Comparison of ENCODE assay signal across 1 fruit fly cellular context in the genomic region with DNA sequence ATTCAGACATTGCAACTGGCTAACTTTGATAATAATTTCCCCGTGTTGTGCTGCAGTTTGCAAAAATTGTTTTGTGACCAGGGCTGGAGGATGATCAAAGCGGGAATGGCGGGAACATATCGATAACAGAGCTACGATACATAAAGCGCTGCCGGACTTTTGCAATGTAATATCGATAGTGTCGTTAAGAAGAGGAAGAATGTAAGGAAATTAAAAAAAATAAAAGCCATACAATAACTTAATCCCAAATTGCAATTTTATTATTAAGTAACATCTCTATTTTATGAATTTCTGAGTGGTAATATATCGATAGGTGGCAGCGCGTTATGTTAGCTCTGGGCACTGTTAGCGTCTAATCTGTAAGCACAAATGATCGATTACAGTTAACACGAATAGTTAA.
TF ChIP-seq lines count a peak whose summit lies in the region.

A gene (minus strand): TSS at position 115 of the 400 bp plus-strand sequence.

TF ChIP-seq in whole organism, embryonic, 481 proteins besides CTCF, POLR2A, EP300 and RAD21 (continued from another document):
- TF ChIP-seq CG11696 (GFP tag; IDR thresholded peaks at IDR 0.05; lab: Robert Waterston, UW) (no peak), CG4820 (GFP tag; optimal IDR thresholded peaks at IDR 0.05; lab: Kevin White, UChicago) (peak; percentile 1), mld (GFP tag; IDR thresholded peaks at IDR 0.05; lab: Robert Waterston, UW; ENCODE audit: partially characterized antibody) (peak; percentile 51; the same call in 1 of the 3 replicates), CG9932 (GFP tag; IDR thresholded peaks at IDR 0.05; lab: Robert Waterston, UW) (peak; percentile 80), CG12942 (GFP tag; optimal IDR thresholded peaks at IDR 0.05; lab: Kevin White, UChicago) (peak; percentile 20), pho (GFP tag; optimal IDR thresholded peaks at IDR 0.05; lab: Kevin White, UChicago) (peak; percentile 67), CG3995 (GFP tag; optimal IDR thresholded peaks at IDR 0.05; lab: Kevin White, UChicago) (peak; percentile 1), CG14441 (GFP tag; IDR thresholded peaks at IDR 0.05; lab: Robert Waterston, UW) (0 out of 2 replicates have a peak, but pooled peaks have one; percentile 24), ewg (GFP tag; optimal IDR thresholded peaks at IDR 0.05; lab: Kevin White, UChicago) (no peak), CG17829 (tag; optimal IDR thresholded peaks at IDR 0.05; lab: Kevin White, UChicago) (peak; percentile 53), CoRest (tag; optimal IDR thresholded peaks at IDR 0.05; lab: Kevin White, UChicago) (peak; percentile 72), CG10654 (GFP tag; optimal IDR thresholded peaks at IDR 0.05; lab: Kevin White, UChicago) (peak; percentile 14), sob (GFP tag; IDR thresholded peaks at IDR 0.05; lab: Robert Waterston, UW) (peak; percentile 70), ato (GFP tag; IDR thresholded peaks at IDR 0.05; lab: Robert Waterston, UW; ENCODE audit: partially characterized antibody) (peak; percentile 81), Hr3 (GFP tag; optimal IDR thresholded peaks at IDR 0.05; lab: Kevin White, UChicago) (peak; percentile 28), nmo (GFP tag; optimal IDR thresholded peaks at IDR 0.05; lab: Kevin White, UChicago) (peak; percentile 77), toy (GFP tag; IDR thresholded peaks at IDR 0.05; lab: Robert Waterston, UW) (no peak), CG12391 (tag; optimal IDR thresholded peaks at IDR 0.05; lab: Kevin White, UChicago) (peak; percentile 77), Nf-YC (tag; optimal IDR thresholded peaks at IDR 0.05; lab: Kevin White, UChicago) (peak; percentile 10), CG2712 (tag; optimal IDR thresholded peaks at IDR 0.05; lab: Kevin White, UChicago) (peak; percentile 60), CG6272 (GFP tag; IDR thresholded peaks at IDR 0.05; lab: Robert Waterston, UW) (0 out of 2 replicates have a peak, but pooled peaks have one; percentile 25), Hsf (GFP tag; optimal IDR thresholded peaks at IDR 0.05; lab: Kevin White, UChicago) (peak; percentile 52), knrl (GFP tag; IDR thresholded peaks at IDR 0.05; lab: Robert Waterston, UW; ENCODE audit: partially characterized antibody) (peak; percentile 98), CG5245 (GFP tag; optimal IDR thresholded peaks at IDR 0.05; lab: Kevin White, UChicago) (peak; percentile 12), Scr (GFP tag; IDR thresholded peaks at IDR 0.05; lab: Robert Waterston, UW; ENCODE audit: partially characterized antibody) (peak; percentile 97), CG15696 (tag; optimal IDR thresholded peaks at IDR 0.05; lab: Kevin White, UChicago) (peak; percentile 1), gem (tag; optimal IDR thresholded peaks at IDR 0.05; lab: Kevin White, UChicago) (peak; percentile 46), dm (GFP tag; optimal IDR thresholded peaks at IDR 0.05; lab: Kevin White, UChicago) (peak; percentile 22), gro (GFP tag; optimal IDR thresholded peaks at IDR 0.05; lab: Kevin White, UChicago) (peak; percentile 64), NC2β (GFP tag; optimal IDR thresholded peaks at IDR 0.05; lab: Kevin White, UChicago) (peak; percentile 55), CG6791 (GFP tag; IDR thresholded peaks at IDR 0.05; lab: Robert Waterston, UW; ENCODE audit: partially characterized antibody) (peak; percentile 94), dysf (GFP tag; IDR thresholded peaks at IDR 0.05; lab: Robert Waterston, UW) (no peak), insv (GFP tag; optimal IDR thresholded peaks at IDR 0.05; lab: Kevin White, UChicago) (peak in 1 of 2 experiments; percentile 54), zen (tag; optimal IDR thresholded peaks at IDR 0.05; lab: Kevin White, UChicago) (peak; percentile 50), ro (GFP tag; IDR thresholded peaks at IDR 0.05; lab: Robert Waterston, UW) (no peak), Ets97D (GFP tag; optimal IDR thresholded peaks at IDR 0.05; lab: Kevin White, UChicago) (peak; percentile 90), row (GFP tag; IDR thresholded peaks at IDR 0.05; lab: Robert Waterston, UW) (no peak; the same call in 1 of the 3 replicates), CG2129 (GFP tag; IDR thresholded peaks at IDR 0.05; lab: Robert Waterston, UW; ENCODE audit: partially characterized antibody) (peak; percentile 97), bab2 (GFP tag; optimal IDR thresholded peaks at IDR 0.05; lab: Kevin White, UChicago) (peak; percentile 38), E2f1 (GFP tag; IDR thresholded peaks at IDR 0.05; lab: Robert Waterston, UW) (peak; percentile 98), CG6689 (GFP tag; IDR thresholded peaks at IDR 0.05; lab: Robert Waterston, UW) (peak; percentile 34; the same call in 1 of the 2 replicates), Pdp1 (GFP tag; optimal IDR thresholded peaks at IDR 0.05; lab: Kevin White, UChicago) (peak in 1 of 2 experiments; percentile 33), HmgD (GFP tag; optimal IDR thresholded peaks at IDR 0.05; lab: Kevin White, UChicago) (peak; percentile 78), ems (GFP tag; optimal IDR thresholded peaks at IDR 0.05; lab: Kevin White, UChicago) (peak; percentile 45), bcd (GFP tag; optimal IDR thresholded peaks at IDR 0.05; lab: Kevin White, UChicago) (peak; percentile 42), CG14710 (tag; optimal IDR thresholded peaks at IDR 0.05; lab: Kevin White, UChicago) (peak; percentile 74), her (GFP tag; optimal IDR thresholded peaks at IDR 0.05; lab: Kevin White, UChicago) (peak; percentile 35), vvl (GFP tag; IDR thresholded peaks at IDR 0.05; lab: Robert Waterston, UW) (peak; percentile 68), grau (tag; optimal IDR thresholded peaks at IDR 0.05; lab: Kevin White, UChicago) (peak; percentile 40), CG2116 (GFP tag; optimal IDR thresholded peaks at IDR 0.05; lab: Kevin White, UChicago) (peak; percentile 85), CG33213 (GFP tag; optimal IDR thresholded peaks at IDR 0.05; lab: Kevin White, UChicago) (peak; percentile 70), CHES-1-like (GFP tag; optimal IDR thresholded peaks at IDR 0.05; lab: Kevin White, UChicago) (peak; percentile 54), CG7357 (GFP tag; IDR thresholded peaks at IDR 0.05; lab: Robert Waterston, UW) (no peak), CG10959 (GFP tag; IDR thresholded peaks at IDR 0.05; lab: Robert Waterston, UW) (no peak), jumu (GFP tag; optimal IDR thresholded peaks at IDR 0.05; lab: Kevin White, UChicago) (peak; percentile 8), CG42726 (GFP tag; IDR thresholded peaks at IDR 0.05; lab: Robert Waterston, UW; ENCODE audit: partially characterized antibody) (peak; percentile 86), psq (GFP tag; optimal IDR thresholded peaks at IDR 0.05; lab: Kevin White, UChicago) (no peak), chinmo (GFP tag; IDR thresholded peaks at IDR 0.05; lab: Robert Waterston, UW; ENCODE audit: partially characterized antibody) (peak; percentile 92; the same call in 3 of the 4 replicates), HmgZ (tag; optimal IDR thresholded peaks at IDR 0.05; lab: Kevin White, UChicago) (peak; percentile 57), cg (GFP tag; optimal IDR thresholded peaks at IDR 0.05; lab: Kevin White, UChicago) (no peak), Gug (GFP tag; IDR thresholded peaks at IDR 0.05; lab: Robert Waterston, UW) (peak; percentile 42; the same call in 1 of the 4 replicates), PHDP (tag; optimal IDR thresholded peaks at IDR 0.05; lab: Kevin White, UChicago) (peak; percentile 21), yki (optimal IDR thresholded peaks at IDR 0.05; lab: Kevin White, UChicago) (no peak), NfI (GFP tag; optimal IDR thresholded peaks at IDR 0.05; lab: Kevin White, UChicago) (no peak), tin (GFP tag; optimal IDR thresholded peaks at IDR 0.05; lab: Kevin White, UChicago) (peak; percentile 46), CG8290 (GFP tag; optimal IDR thresholded peaks at IDR 0.05; lab: Kevin White, UChicago) (peak; percentile 39), CG8290 (tag; optimal IDR thresholded peaks at IDR 0.05; lab: Kevin White, UChicago) (no peak), mirr (GFP tag; optimal IDR thresholded peaks at IDR 0.05; lab: Kevin White, UChicago) (no peak), NK7.1 (GFP tag; optimal IDR thresholded peaks at IDR 0.05; lab: Kevin White, UChicago) (no peak), CG14014 (GFP tag; IDR thresholded peaks at IDR 0.05; lab: Robert Waterston, UW) (0 out of 2 replicates have a peak, but pooled peaks have one; percentile 7), CG12155 (GFP tag; optimal IDR thresholded peaks at IDR 0.05; lab: Kevin White, UChicago) (peak; percentile 3), CG31365 (tag; optimal IDR thresholded peaks at IDR 0.05; lab: Kevin White, UChicago) (no peak), HLH54F (GFP tag; optimal IDR thresholded peaks at IDR 0.05; lab: Kevin White, UChicago) (peak; percentile 57), BEAF-32 (GFP tag; optimal IDR thresholded peaks at IDR 0.05; lab: Kevin White, UChicago) (peak; percentile 98), ap (GFP tag; IDR thresholded peaks at IDR 0.05; lab: Robert Waterston, UW) (no peak), stwl (tag; optimal IDR thresholded peaks at IDR 0.05; lab: Kevin White, UChicago) (peak; percentile 91), CG17361 (GFP tag; IDR thresholded peaks at IDR 0.05; lab: Robert Waterston, UW) (peak; percentile 55; the same call in 2 of the 3 replicates), ase (GFP tag; IDR thresholded peaks at IDR 0.05; lab: Robert Waterston, UW) (no peak), CG3847 (GFP tag; IDR thresholded peaks at IDR 0.05; lab: Robert Waterston, UW) (peak; percentile 71), CG9797 (GFP tag; optimal IDR thresholded peaks at IDR 0.05; lab: Kevin White, UChicago) (peak; percentile 24), CG34224 (GFP tag; IDR thresholded peaks at IDR 0.05; lab: Robert Waterston, UW; ENCODE audit: partially characterized antibody) (peak; percentile 97), CG13624 (GFP tag; optimal IDR thresholded peaks at IDR 0.05; lab: Kevin White, UChicago) (peak; percentile 65), gce (GFP tag; IDR thresholded peaks at IDR 0.05; lab: Robert Waterston, UW) (no peak), stc (GFP tag; IDR thresholded peaks at IDR 0.05; lab: Robert Waterston, UW) (no peak), CG13296 (GFP tag; optimal IDR thresholded peaks at IDR 0.05; lab: Kevin White, UChicago) (no peak), CG7928 (GFP tag; optimal IDR thresholded peaks at IDR 0.05; lab: Kevin White, UChicago) (peak; percentile 90), tap (tag; optimal IDR thresholded peaks at IDR 0.05; lab: Kevin White, UChicago) (no peak), Med (GFP tag; lab: Kevin White, UChicago) (peak; percentile 89), Ada2b (GFP tag; IDR thresholded peaks at IDR 0.05; lab: Robert Waterston, UW) (peak; percentile 56; the same call in 1 of the 2 replicates), slbo (GFP tag; IDR thresholded peaks at IDR 0.05; lab: Robert Waterston, UW) (peak; percentile 80), lola (GFP tag; optimal IDR thresholded peaks at IDR 0.05; lab: Kevin White, UChicago) (peak in 1 of 3 experiments; percentile 11), MESR4 (GFP tag; optimal IDR thresholded peaks at IDR 0.05; lab: Kevin White, UChicago) (peak; percentile 27), vnd (GFP tag; IDR thresholded peaks at IDR 0.05; lab: Robert Waterston, UW; ENCODE audit: partially characterized antibody) (peak; percentile 94), nerfin-2 (GFP tag; IDR thresholded peaks at IDR 0.05; lab: Robert Waterston, UW; ENCODE audit: partially characterized antibody) (peak; percentile 93), chn (GFP tag; optimal IDR thresholded peaks at IDR 0.05; lab: Kevin White, UChicago) (peak; percentile 39), hb (GFP tag; IDR thresholded peaks at IDR 0.05; lab: Robert Waterston, UW; ENCODE audit: partially characterized antibody) (peak; percentile 90), CG7786 (GFP tag; optimal IDR thresholded peaks at IDR 0.05; lab: Kevin White, UChicago) (peak; percentile 38), unpg (GFP tag; optimal IDR thresholded peaks at IDR 0.05; lab: Kevin White, UChicago) (peak; percentile 18), bsh (GFP tag; optimal IDR thresholded peaks at IDR 0.05; lab: Kevin White, UChicago) (no peak), zf30C (GFP tag; optimal IDR thresholded peaks at IDR 0.05; lab: Kevin White, UChicago) (no peak), cad (GFP tag; optimal IDR thresholded peaks at IDR 0.05; lab: Kevin White, UChicago) (no peak), ssp (GFP tag; IDR thresholded peaks at IDR 0.05; lab: Robert Waterston, UW) (peak; percentile 30; the same call in 1 of the 2 replicates), CG1233 (GFP tag; optimal IDR thresholded peaks at IDR 0.05; lab: Kevin White, UChicago) (no peak), pum (GFP tag; optimal IDR thresholded peaks at IDR 0.05; lab: Kevin White, UChicago) (peak; percentile 11), Jarid2 (GFP tag; optimal IDR thresholded peaks at IDR 0.05; lab: Kevin White, UChicago) (no peak), Oli (tag; optimal IDR thresholded peaks at IDR 0.05; lab: Kevin White, UChicago) (no peak), CG15011 (GFP tag; optimal IDR thresholded peaks at IDR 0.05; lab: Kevin White, UChicago) (no peak)
